Worm (Caenorhabditis elegans): Measurements from ENCODE around the gene best-14.

best-14 gene

ce11 chrV:10536095-10536691 is 21.6 kb upstream of the best-14 start, which contains the start of gene ppm-1.A:
ppm-1.A (minus strand) TSS chrV:10536388.
- TF ChIP-seq ceh-43 (GFP tag; optimal IDR thresholded peaks at IDR 0.05) = no peak
- no peak for TF ChIP-seq unc-39 (tag; optimal IDR thresholded peaks at IDR 0.05)
- no peak for TF ChIP-seq ham-2 (GFP tag; optimal IDR thresholded peaks at IDR 0.05)
- TF ChIP-seq nhr-2 (tag; optimal IDR thresholded peaks at IDR 0.05) = no peak
- TF ChIP-seq zip-8 (tag; optimal IDR thresholded peaks at IDR 0.05) = no peak
- TF ChIP-seq mep-1 (tag; optimal IDR thresholded peaks at IDR 0.05) = no peak
- no peak for TF ChIP-seq blmp-1 (tag; optimal IDR thresholded peaks at IDR 0.05)
- TF ChIP-seq hlh-1 (tag; optimal IDR thresholded peaks at IDR 0.05) = no peak
- no peak for TF ChIP-seq ces-1 (GFP tag; optimal IDR thresholded peaks at IDR 0.05)
- TF ChIP-seq unc-62 (GFP tag; optimal IDR thresholded peaks at IDR 0.05) = no peak
- TF ChIP-seq mab-5 (tag; optimal IDR thresholded peaks at IDR 0.05) = no peak
- no peak for TF ChIP-seq unc-120 (tag; optimal IDR thresholded peaks at IDR 0.05; ENCODE audit: poor library complexity, severe bottlenecking)
- TF ChIP-seq cnd-1 (tag; optimal IDR thresholded peaks at IDR 0.05) = no peak
- TF ChIP-seq elt-1 (tag; optimal IDR thresholded peaks at IDR 0.05; ENCODE audit: borderline replicate concordance, insufficient read depth) = no peak
- no peak for TF ChIP-seq pha-4 (tag; optimal IDR thresholded peaks at IDR 0.05)
- TF ChIP-seq nhr-237 (tag; optimal IDR thresholded peaks at IDR 0.05) = no peak
- no peak for TF ChIP-seq snpc-4 (tag; optimal IDR thresholded peaks at IDR 0.05)
- TF ChIP-seq nhr-12 (tag; optimal IDR thresholded peaks at IDR 0.05) = no peak

- TF ChIP-seq mab-5 (tag; optimal IDR thresholded peaks at IDR 0.05) = no peak
- peak; percentile 30 for TF ChIP-seq ceh-39 (tag; optimal IDR thresholded peaks at IDR 0.05)
- peak; percentile 67 for TF ChIP-seq lin-13 (tag; optimal IDR thresholded peaks at IDR 0.05)
- TF ChIP-seq ceh-43 (GFP tag; optimal IDR thresholded peaks at IDR 0.05) = no peak
- no peak for TF ChIP-seq tbx-8 (GFP tag; optimal IDR thresholded peaks at IDR 0.05)
- no peak for TF ChIP-seq nhr-76 (tag; optimal IDR thresholded peaks at IDR 0.05)
- no peak for TF ChIP-seq nhr-2 (tag; optimal IDR thresholded peaks at IDR 0.05)
- no peak for TF ChIP-seq nhr-28 (tag; optimal IDR thresholded peaks at IDR 0.05)
- TF ChIP-seq M03D4.4 (tag; optimal IDR thresholded peaks at IDR 0.05) = peak; percentile 17
- no peak for TF ChIP-seq elt-1 (tag; optimal IDR thresholded peaks at IDR 0.05; ENCODE audit: borderline replicate concordance, insufficient read depth)
- no peak for TF ChIP-seq nhr-12 (tag; optimal IDR thresholded peaks at IDR 0.05)
- no peak for TF ChIP-seq flh-1 (GFP tag; optimal IDR thresholded peaks at IDR 0.05)
- no peak for TF ChIP-seq cnd-1 (tag; optimal IDR thresholded peaks at IDR 0.05)
- peak; percentile 6 for TF ChIP-seq unc-62 (GFP tag; optimal IDR thresholded peaks at IDR 0.05)
- no peak for TF ChIP-seq ceh-83 (GFP tag; optimal IDR thresholded peaks at IDR 0.05)
- no peak for TF ChIP-seq ztf-11 (tag; optimal IDR thresholded peaks at IDR 0.05)
- TF ChIP-seq nhr-237 (tag; optimal IDR thresholded peaks at IDR 0.05) = peak; percentile 42
- no peak for TF ChIP-seq bed-3 (GFP tag; optimal IDR thresholded peaks at IDR 0.05)
- no peak for TF ChIP-seq unc-39 (tag; optimal IDR thresholded peaks at IDR 0.05)
- no peak for TF ChIP-seq mls-2 (tag; optimal IDR thresholded peaks at IDR 0.05)
- peak; percentile 28 for TF ChIP-seq unc-120 (tag; optimal IDR thresholded peaks at IDR 0.05; ENCODE audit: poor library complexity, severe bottlenecking)
- peak; percentile 45 for TF ChIP-seq sptf-1 (tag; optimal IDR thresholded peaks at IDR 0.05)
- peak; percentile 36 for TF ChIP-seq drap-1 (GFP tag; optimal IDR thresholded peaks at IDR 0.05)
- TF ChIP-seq zip-8 (tag; optimal IDR thresholded peaks at IDR 0.05) = no peak
- peak; percentile 72 for TF ChIP-seq pha-4 (tag; optimal IDR thresholded peaks at IDR 0.05)
- peak; percentile 78 for TF ChIP-seq lsy-2 (tag; optimal IDR thresholded peaks at IDR 0.05)
- no peak for TF ChIP-seq blmp-1 (tag; optimal IDR thresholded peaks at IDR 0.05)
- TF ChIP-seq ces-1 (GFP tag; optimal IDR thresholded peaks at IDR 0.05) = peak; percentile 93
- no peak for TF ChIP-seq elt-3 (tag; optimal IDR thresholded peaks at IDR 0.05)
- peak; percentile 82 for TF ChIP-seq mep-1 (tag; optimal IDR thresholded peaks at IDR 0.05)
- TF ChIP-seq hlh-1 (tag; optimal IDR thresholded peaks at IDR 0.05) = peak; percentile 58
- no peak for TF ChIP-seq snpc-4 (tag; optimal IDR thresholded peaks at IDR 0.05)
- peak; percentile 34 for TF ChIP-seq ham-2 (GFP tag; optimal IDR thresholded peaks at IDR 0.05)
- TF ChIP-seq sem-2 (GFP tag; optimal IDR thresholded peaks at IDR 0.05) = no peak
- no peak for TF ChIP-seq lin-32 (GFP tag; optimal IDR thresholded peaks at IDR 0.05)
Observed at ce11 chrV:10536808-10537207, 21.0 kb upstream of the best-14 start.

ce11 chrV:10539114-10539513 is 18.7 kb upstream of the best-14 start, which contains the start of gene F25D1.8:
F25D1.8 (plus strand) TSS chrV:10539414.
- TF ChIP-seq unc-39 (tag; optimal IDR thresholded peaks at IDR 0.05) (no peak), lin-13 (tag; optimal IDR thresholded peaks at IDR 0.05) (no peak), elt-3 (tag; optimal IDR thresholded peaks at IDR 0.05) (no peak), ceh-39 (tag; optimal IDR thresholded peaks at IDR 0.05) (no peak), bed-3 (GFP tag; optimal IDR thresholded peaks at IDR 0.05) (no peak), mep-1 (tag; optimal IDR thresholded peaks at IDR 0.05) (no peak), M03D4.4 (tag; optimal IDR thresholded peaks at IDR 0.05) (no peak), nhr-12 (tag; optimal IDR thresholded peaks at IDR 0.05) (no peak), unc-120 (tag; optimal IDR thresholded peaks at IDR 0.05; ENCODE audit: poor library complexity, severe bottlenecking) (no peak), ham-2 (GFP tag; optimal IDR thresholded peaks at IDR 0.05) (no peak)
